Fruit fly (Drosophila melanogaster): Measurements from ENCODE around the gene ICA69.

Gene ICA69

dm6 chr3L:21175531-21176271 is 44.5 kb downstream of the ICA69 start (continued):
- no peak for TF ChIP-seq TFAM (GFP tag; optimal IDR thresholded peaks at IDR 0.05)
- TF ChIP-seq Hr78 (GFP tag; optimal IDR thresholded peaks at IDR 0.05), result peak in 1 of 2 experiments; percentile 97
- TF ChIP-seq gt (GFP tag; IDR thresholded peaks at IDR 0.05), result no peak
- no peak for TF ChIP-seq CG10431 (GFP tag; optimal IDR thresholded peaks at IDR 0.05)
- TF ChIP-seq CG31441 (GFP tag; IDR thresholded peaks at IDR 0.05), result peak; percentile 13; the same call in 1 of the 2 replicates
- no peak for TF ChIP-seq pfk (GFP tag; optimal IDR thresholded peaks at IDR 0.05)
- no peak for TF ChIP-seq aop (GFP tag; IDR thresholded peaks at IDR 0.05)
- TF ChIP-seq CG8765 (GFP tag; IDR thresholded peaks at IDR 0.05), result no peak
- no peak for TF ChIP-seq CG3163 (GFP tag; optimal IDR thresholded peaks at IDR 0.05)
- 0 out of 3 replicates have a peak, but pooled peaks have one; percentile 20 for TF ChIP-seq Doc3 (GFP tag; IDR thresholded peaks at IDR 0.05; ENCODE audit: partially characterized antibody)
- TF ChIP-seq gsb-n (tag; optimal IDR thresholded peaks at IDR 0.05), result no peak
- no peak for TF ChIP-seq CG14441 (GFP tag; IDR thresholded peaks at IDR 0.05)
- no peak for TF ChIP-seq NK7.1 (GFP tag; optimal IDR thresholded peaks at IDR 0.05)
- TF ChIP-seq Hmx (GFP tag; optimal IDR thresholded peaks at IDR 0.05), result no peak
- peak; percentile 43; the same call in 1 of the 2 replicates for TF ChIP-seq CG32532 (GFP tag; IDR thresholded peaks at IDR 0.05)
- no peak for TF ChIP-seq BtbVII (GFP tag; optimal IDR thresholded peaks at IDR 0.05)
- TF ChIP-seq abd-A (tag; optimal IDR thresholded peaks at IDR 0.05), result no peak
- TF ChIP-seq CG11398 (GFP tag; optimal IDR thresholded peaks at IDR 0.05), result no peak
- TF ChIP-seq CG12942 (GFP tag; optimal IDR thresholded peaks at IDR 0.05), result no peak
- peak; percentile 60 for TF ChIP-seq E2f2 (GFP tag; IDR thresholded peaks at IDR 0.05)
- no peak for TF ChIP-seq Trl (optimal IDR thresholded peaks at IDR 0.05)
- no peak for TF ChIP-seq Trl (GFP tag; optimal IDR thresholded peaks at IDR 0.05)
- no peak for TF ChIP-seq Ravus (GFP tag; IDR thresholded peaks at IDR 0.05)
- TF ChIP-seq CG18011 (GFP tag; optimal IDR thresholded peaks at IDR 0.05), result no peak
- TF ChIP-seq Mad (GFP tag; optimal IDR thresholded peaks at IDR 0.05), result peak; percentile 11
- TF ChIP-seq Xrp1 (GFP tag; IDR thresholded peaks at IDR 0.05), result no peak
- no peak for TF ChIP-seq CG33557 (GFP tag; optimal IDR thresholded peaks at IDR 0.05)
- no peak for TF ChIP-seq usp (GFP tag; optimal IDR thresholded peaks at IDR 0.05)
- no peak for TF ChIP-seq tgo (GFP tag; IDR thresholded peaks at IDR 0.05)
- no peak for TF ChIP-seq fd64A (GFP tag; optimal IDR thresholded peaks at IDR 0.05)
- TF ChIP-seq bowl (GFP tag; IDR thresholded peaks at IDR 0.05), result no peak
- no peak for TF ChIP-seq Aef1 (GFP tag; IDR thresholded peaks at IDR 0.05)
- no peak for TF ChIP-seq CG9876 (GFP tag; optimal IDR thresholded peaks at IDR 0.05)
- TF ChIP-seq Pdp1 (GFP tag; optimal IDR thresholded peaks at IDR 0.05), result peak in 1 of 2 experiments; percentile 42
- TF ChIP-seq tup (GFP tag; optimal IDR thresholded peaks at IDR 0.05), result no peak
- TF ChIP-seq Fer3 (tag; optimal IDR thresholded peaks at IDR 0.05), result no peak
- no peak for TF ChIP-seq gce (GFP tag; IDR thresholded peaks at IDR 0.05)
- no peak for TF ChIP-seq org-1 (GFP tag; optimal IDR thresholded peaks at IDR 0.05)
- TF ChIP-seq nau (GFP tag; optimal IDR thresholded peaks at IDR 0.05), result no peak
- peak; percentile 3 for TF ChIP-seq CG30020 (tag; optimal IDR thresholded peaks at IDR 0.05)
- TF ChIP-seq Myb (GFP tag; optimal IDR thresholded peaks at IDR 0.05), result peak; percentile 99
- TF ChIP-seq slp2 (GFP tag; optimal IDR thresholded peaks at IDR 0.05), result no peak
- TF ChIP-seq ac (GFP tag; optimal IDR thresholded peaks at IDR 0.05), result no peak
- TF ChIP-seq CG10979 (tag; optimal IDR thresholded peaks at IDR 0.05), result no peak
- TF ChIP-seq Six4 (GFP tag; optimal IDR thresholded peaks at IDR 0.05), result no peak
- TF ChIP-seq mld (GFP tag; IDR thresholded peaks at IDR 0.05; ENCODE audit: partially characterized antibody), result no peak
- peak; percentile 49; the same call in 1 of the 2 replicates for TF ChIP-seq CG4360 (GFP tag; IDR thresholded peaks at IDR 0.05)
- TF ChIP-seq wek (GFP tag; optimal IDR thresholded peaks at IDR 0.05), result no peak
- no peak for TF ChIP-seq lbe (GFP tag; optimal IDR thresholded peaks at IDR 0.05)
- TF ChIP-seq CG8924 (tag; optimal IDR thresholded peaks at IDR 0.05), result peak; percentile 13
- no peak for TF ChIP-seq CG4820 (GFP tag; optimal IDR thresholded peaks at IDR 0.05)

Measured in whole organism, embryonic.